Worm (Caenorhabditis elegans) whole organism, L4 larva: Measurements from ENCODE around the gene T25C12.3.
A peak's percentile ranks its signal among the peaks of the same experiment; 100 is the strongest.

Experiments
- F26F4.8 ChIP-seq: fragments of 200-800 bp; sonication (Bioruptor generic); conservative IDR thresholded peaks from 2 replicates; pipeline ENCODE4 v1.3.6; 2022; ENCODE audit warnings: missing genetic modification characterization, missing compliant biosample characterization
- T20F7.1 ChIP-seq: fragments of 200-800 bp; sonication (Bioruptor generic); optimal IDR thresholded peaks from 2 replicates; lab custom pipeline; 2018; ENCODE audit warnings: mild to moderate bottlenecking, missing genetic modification characterization, missing compliant biosample characterization
- Y105C5A.15 ChIP-seq: fragments of 200-800 bp; sonication (Bioruptor generic); IDR thresholded peaks from 2 replicates; pipeline ENCODE4 v1.3.6; 2022; ENCODE audit warnings: missing genetic modification characterization, missing compliant biosample characterization
- ZK337.2 ChIP-seq: fragments of 200-800 bp; sonication (Bioruptor generic); IDR thresholded peaks from 2 replicates; pipeline ENCODE4 v1.3.6; 2022; ENCODE audit warnings: missing genetic modification reagents, missing genetic modification characterization, missing compliant biosample characterization
- ZK546.5 ChIP-seq, 2 experiments: sonication (generic microtip); optimal IDR thresholded peaks; 2 replicates each; lab custom pipeline; 2017; ENCODE audit warnings: missing biosample characterization in 2 of 2, missing genetic modification characterization in 2 of 2
- aha-1 ChIP-seq: fragments of 150-350 bp; peaks from one replicate; lab custom pipeline; 2014; ENCODE audit warnings: missing biosample characterization, missing genetic modification characterization
- ama-1 ChIP-seq: fragments of 150-350 bp; optimal IDR thresholded peaks from 2 replicates; lab custom pipeline; 2014; ENCODE audit warnings: inconsistent platforms, mixed read lengths
- arid-1 ChIP-seq: fragments of 200-800 bp; sonication (Bioruptor generic); conservative IDR thresholded peaks from 2 replicates; pipeline ENCODE4 v1.3.6; 2022; ENCODE audit warnings: missing genetic modification reagents, missing genetic modification characterization, missing compliant biosample characterization
- ceh-32 ChIP-seq: sonication (generic microtip); optimal IDR thresholded peaks from 2 replicates; lab custom pipeline; 2016; ENCODE audit warnings: mild to moderate bottlenecking, missing genetic modification characterization, missing compliant biosample characterization; ENCODE audit not compliant: poor library complexity
- ceh-62 ChIP-seq: sonication (generic microtip); optimal IDR thresholded peaks from 2 replicates; lab custom pipeline; 2017; ENCODE audit warnings: missing biosample characterization, missing genetic modification characterization
- ces-1 ChIP-seq: fragments of 150-350 bp; sonication (generic microtip); optimal IDR thresholded peaks from 4 replicates; lab custom pipeline; 2014; ENCODE audit warnings: missing biosample characterization, missing genetic modification reagents, missing genetic modification characterization
- ctbp-1 ChIP-seq: fragments of 200-800 bp; sonication (Bioruptor generic); IDR thresholded peaks from 2 replicates; pipeline ENCODE4 v1.3.6; 2022; ENCODE audit warnings: missing genetic modification reagents, missing genetic modification characterization, missing compliant biosample characterization
- daf-16 ChIP-seq, 3 experiments: sonication (generic microtip); optimal IDR thresholded peaks; 2 replicates each; lab custom pipeline; 2016 to 2017; ENCODE audit warnings: missing genetic modification characterization in 3 of 3, missing genetic modification reagents in 3 of 3, mild to moderate bottlenecking in 2 of 3, missing compliant biosample characterization in 2 of 3, missing biosample characterization in 1 of 3, moderate library complexity in 1 of 3
- daf-19 ChIP-seq: fragments of 200-800 bp; sonication (Bioruptor generic); conservative IDR thresholded peaks from 2 replicates; pipeline ENCODE4 v1.3.6; 2022; ENCODE audit warnings: missing genetic modification characterization, missing compliant biosample characterization
- daf-8 ChIP-seq: fragments of 200-800 bp; sonication (Bioruptor generic); IDR thresholded peaks from 2 replicates; pipeline ENCODE4 v1.3.6; 2022; ENCODE audit warnings: missing genetic modification characterization, missing compliant biosample characterization
- dmd-8 ChIP-seq: fragments of 200-800 bp; sonication (Bioruptor generic); IDR thresholded peaks from 2 replicates; pipeline ENCODE4 v1.3.6; 2022; ENCODE audit warnings: missing genetic modification characterization, missing compliant biosample characterization
- dve-1 ChIP-seq: sonication (generic microtip); optimal IDR thresholded peaks from 2 replicates; lab custom pipeline; 2017; ENCODE audit warnings: antibody characterized with exemption, mild to moderate bottlenecking, missing genetic modification characterization, missing compliant biosample characterization; ENCODE audit not compliant: insufficient read depth
- fkh-10 ChIP-seq: fragments of 150-350 bp; optimal IDR thresholded peaks from 2 replicates; lab custom pipeline; 2014; ENCODE audit warnings: missing biosample characterization, missing genetic modification reagents, missing genetic modification characterization
- fos-1 ChIP-seq: fragments of 150-350 bp; optimal IDR thresholded peaks from 2 replicates; lab custom pipeline; 2014; ENCODE audit warnings: missing biosample characterization, missing genetic modification characterization
- gei-8 ChIP-seq: fragments of 200-800 bp; sonication (Bioruptor generic); optimal IDR thresholded peaks from 2 replicates; lab custom pipeline; 2018; ENCODE audit warnings: mild to moderate bottlenecking, missing genetic modification characterization, missing compliant biosample characterization
- hlh-11 ChIP-seq: fragments of 200-800 bp; sonication (Bioruptor generic); optimal IDR thresholded peaks from 2 replicates; lab custom pipeline; 2018; ENCODE audit warnings: mild to moderate bottlenecking, missing genetic modification characterization, missing compliant biosample characterization
- hlh-30 ChIP-seq: sonication (generic microtip); optimal IDR thresholded peaks from 2 replicates; lab custom pipeline; 2017; ENCODE audit warnings: antibody characterized with exemption, mild to moderate bottlenecking, missing genetic modification characterization, missing compliant biosample characterization; ENCODE audit not compliant: insufficient read depth
- hmg-1.1 ChIP-seq: fragments of 200-800 bp; sonication (Bioruptor generic); IDR thresholded peaks from 2 replicates; pipeline ENCODE4 v1.3.6; 2022; ENCODE audit warnings: missing genetic modification reagents, missing genetic modification characterization, missing compliant biosample characterization
- jun-1 ChIP-seq: fragments of 150-350 bp; optimal IDR thresholded peaks from 2 replicates; lab custom pipeline; 2014; ENCODE audit warnings: missing biosample characterization, missing genetic modification reagents, missing genetic modification characterization
- lsy-2 ChIP-seq, 2 experiments: fragments of 150-350 bp in 1 of 2; sonication (generic microtip) in 1 of 2; optimal IDR thresholded peaks; 2 replicates each; lab custom pipeline; 2014 to 2017; ENCODE audit warnings: missing biosample characterization in 2 of 2, missing genetic modification characterization in 2 of 2
- madf-9 ChIP-seq: fragments of 200-800 bp; sonication (Bioruptor generic); conservative IDR thresholded peaks from 2 replicates; pipeline ENCODE4 v1.3.6; 2022; ENCODE audit warnings: missing genetic modification reagents, missing genetic modification characterization, missing compliant biosample characterization
- mdl-1 ChIP-seq, 2 experiments: fragments of 150-350 bp in 1 of 2; sonication (generic microtip) in 1 of 2; optimal IDR thresholded peaks; 2 replicates each; lab custom pipeline; 2014 to 2017; ENCODE audit warnings: missing biosample characterization in 2 of 2, missing genetic modification characterization in 2 of 2
- mep-1 ChIP-seq: fragments of 150-350 bp; sonication (generic microtip); optimal IDR thresholded peaks from 3 replicates; lab custom pipeline; 2014; ENCODE audit warnings: missing biosample characterization, missing genetic modification characterization
- mes-2 ChIP-seq: sonication (generic microtip); optimal IDR thresholded peaks from 2 replicates; lab custom pipeline; 2016; ENCODE audit warnings: missing genotype, mild to moderate bottlenecking, missing genetic modification characterization, missing compliant biosample characterization; ENCODE audit not compliant: poor library complexity, severe bottlenecking
- nhr-11 ChIP-seq: fragments of 150-350 bp; optimal IDR thresholded peaks from 2 replicates; lab custom pipeline; 2014; ENCODE audit warnings: missing biosample characterization, missing genetic modification characterization
- nhr-111 ChIP-seq: fragments of 200-800 bp; sonication (Bioruptor generic); optimal IDR thresholded peaks from 2 replicates; lab custom pipeline; 2018; ENCODE audit warnings: mild to moderate bottlenecking, missing genetic modification characterization, missing compliant biosample characterization
- nhr-28 ChIP-seq: fragments of 150-350 bp; optimal IDR thresholded peaks from 2 replicates; lab custom pipeline; 2014; ENCODE audit warnings: missing biosample characterization, missing genetic modification characterization
- nhr-6 ChIP-seq: fragments of 150-350 bp; optimal IDR thresholded peaks from 2 replicates; lab custom pipeline; 2014; ENCODE audit warnings: missing biosample characterization, missing genetic modification characterization
- pha-4 ChIP-seq, 2 experiments: fragments of 150-350 bp in 1 of 2; fragments of 200-800 bp in 1 of 2; sonication (Bioruptor generic) in 1 of 2; IDR thresholded peaks in 1 of 2; optimal IDR thresholded peaks in 1 of 2; 2 replicates each; pipeline versions ENCODE4 v1.3.6 to Lab custom; 2014 to 2022; ENCODE audit warnings: missing genetic modification characterization in 2 of 2, missing genetic modification reagents in 2 of 2, missing biosample characterization in 1 of 2, missing compliant biosample characterization in 1 of 2
- php-3 ChIP-seq: fragments of 200-800 bp; sonication (Bioruptor generic); IDR thresholded peaks from 2 replicates; pipeline ENCODE4 v1.3.6; 2022; ENCODE audit warnings: missing genetic modification reagents, missing genetic modification characterization, missing compliant biosample characterization
- rbr-2 ChIP-seq: sonication (generic microtip); optimal IDR thresholded peaks from 2 replicates; lab custom pipeline; 2016; ENCODE audit warnings: missing genotype, missing genetic modification characterization, missing compliant biosample characterization
- set-16 ChIP-seq: fragments of 200-800 bp; sonication (Bioruptor generic); IDR thresholded peaks from 2 replicates; pipeline ENCODE4 v1.3.6; 2022; ENCODE audit warnings: missing genetic modification reagents, missing genetic modification characterization, missing compliant biosample characterization
- snpc-1.2 ChIP-seq: fragments of 200-800 bp; sonication (Bioruptor generic); IDR thresholded peaks from 2 replicates; pipeline ENCODE4 v1.3.6; 2022; ENCODE audit warnings: missing genetic modification reagents, missing genetic modification characterization, missing compliant biosample characterization
- spr-1 ChIP-seq: sonication (generic microtip); optimal IDR thresholded peaks from 2 replicates; lab custom pipeline; 2016; ENCODE audit warnings: mild to moderate bottlenecking, missing genetic modification characterization, missing compliant biosample characterization
- unc-62 ChIP-seq, 3 experiments: fragments of 150-350 bp in 1 of 3; sonication (generic microtip); optimal IDR thresholded peaks in 2 of 3; peaks in 1 of 3; 1 replicate in 1 of 3; 2 replicates in 2 of 3; lab custom pipeline; 2014 to 2017; ENCODE audit warnings: missing biosample characterization in 3 of 3, missing genetic modification characterization in 3 of 3, missing genetic modification reagents in 3 of 3, missing genotype in 1 of 3
- zip-11 ChIP-seq: fragments of 200-800 bp; sonication (Bioruptor generic); IDR thresholded peaks from 2 replicates; pipeline ENCODE4 v1.3.6; 2022; ENCODE audit warnings: missing genetic modification characterization, missing compliant biosample characterization
- ztf-11 ChIP-seq: fragments of 150-350 bp; optimal IDR thresholded peaks from 2 replicates; lab custom pipeline; 2014; ENCODE audit warnings: missing biosample characterization, missing genetic modification characterization
- ztf-7 ChIP-seq: fragments of 150-350 bp; optimal IDR thresholded peaks from 2 replicates; lab custom pipeline; 2014; ENCODE audit warnings: missing biosample characterization, missing genetic modification characterization

T25C12.3 gene

ce11 chrX:11469600-11469999 is 30.2 kb downstream of the T25C12.3 start (continued):
- TF ChIP-seq daf-16 (GFP tag; optimal IDR thresholded peaks at IDR 0.05; lab: Kevin White, UChicago) (peak in 1 of 2 experiments; percentile 33), daf-16 (tag; optimal IDR thresholded peaks at IDR 0.05; lab: Kevin White, UChicago) (peak; percentile 80), ztf-7 (tag; lab: Kevin White, UChicago) (no peak), ctbp-1 (GFP tag; lab: Robert Waterston, UW) (0 out of 2 replicates have a peak, but pooled peaks have one; percentile 16), fkh-10 (GFP tag; lab: Kevin White, UChicago) (no peak), zip-11 (GFP tag; lab: Robert Waterston, UW) (no peak), php-3 (GFP tag; lab: Robert Waterston, UW) (0 out of 2 replicates have a peak, but pooled peaks have one; percentile 23), pha-4 (GFP tag; IDR thresholded peaks at IDR 0.05; lab: Robert Waterston, UW) (no peak), pha-4 (tag; optimal IDR thresholded peaks at IDR 0.05; lab: Kevin White, UChicago) (peak; percentile 66), nhr-28 (tag; lab: Kevin White, UChicago) (peak; percentile 67), jun-1 (tag; lab: Kevin White, UChicago) (no peak), T20F7.1 (GFP tag; lab: Kevin White, UChicago) (no peak), ama-1 (peak; percentile 21), arid-1 (GFP tag; lab: Robert Waterston, UW) (no peak), hlh-11 (tag; lab: Kevin White, UChicago) (peak; percentile 77), mes-2 (tag; lab: Kevin White, UChicago) (peak; percentile 16), unc-62 (GFP tag; optimal IDR thresholded peaks at IDR 0.05 in 1 of 2; lab: Kevin White, UChicago) (peak in 1 of 2 experiments; percentile 84), unc-62 (tag; optimal IDR thresholded peaks at IDR 0.05; lab: Kevin White, UChicago) (no peak), ceh-32 (no peak), rbr-2 (peak; percentile 32), nhr-111 (GFP tag; lab: Kevin White, UChicago) (no peak), mdl-1 (tag; optimal IDR thresholded peaks at IDR 0.05; lab: Kevin White, UChicago) (peak in 1 of 2 experiments; percentile 80), dmd-8 (GFP tag; lab: Robert Waterston, UW) (no peak)

- TF ChIP-seq hmg-1.1 (GFP tag; lab: Robert Waterston, UW), result 0 out of 2 replicates have a peak, but pooled peaks have one; percentile 28
- TF ChIP-seq gei-8 (GFP tag; lab: Kevin White, UChicago), result no peak
- TF ChIP-seq aha-1 (tag; lab: Kevin White, UChicago), result peak; percentile 93
- no peak for TF ChIP-seq Y105C5A.15 (GFP tag; lab: Robert Waterston, UW)
- TF ChIP-seq F26F4.8, result no peak
- peak; percentile 53 for TF ChIP-seq mep-1 (tag; lab: Kevin White, UChicago)
- peak in 1 of 2 experiments; percentile 1 for TF ChIP-seq lsy-2 (tag; optimal IDR thresholded peaks at IDR 0.05; lab: Kevin White, UChicago)
- peak; percentile 62 for TF ChIP-seq hlh-30
- no peak for TF ChIP-seq ZK546.5 (tag; optimal IDR thresholded peaks at IDR 0.05; lab: Kevin White, UChicago)
- 0 out of 2 replicates have a peak, but pooled peaks have one; percentile 28 for TF ChIP-seq madf-9
- TF ChIP-seq daf-8 (GFP tag; lab: Robert Waterston, UW), result no peak
- no peak for TF ChIP-seq ceh-32
- peak in 1 of 2 experiments; percentile 2 for TF ChIP-seq mdl-1 (tag; optimal IDR thresholded peaks at IDR 0.05; lab: Kevin White, UChicago)
- TF ChIP-seq ctbp-1 (GFP tag; lab: Robert Waterston, UW), result peak; percentile 40; the same call in 1 of the 2 replicates
Measured at ce11 chrX:11468814-11469213, 31.0 kb downstream of the T25C12.3 start.

ce11 chrX:11467320-11467732 is 32.5 kb downstream of the T25C12.3 start:
- TF ChIP-seq nhr-6 (tag; lab: Kevin White, UChicago), result peak; percentile 9
- peak; percentile 80 for TF ChIP-seq ctbp-1 (GFP tag; lab: Robert Waterston, UW)
- TF ChIP-seq hmg-1.1 (GFP tag; lab: Robert Waterston, UW), result peak; percentile 82
- no peak for TF ChIP-seq snpc-1.2
- peak in 1 of 2 experiments; percentile 97 for TF ChIP-seq unc-62 (GFP tag; optimal IDR thresholded peaks at IDR 0.05 in 1 of 2; lab: Kevin White, UChicago)
- TF ChIP-seq unc-62 (tag; optimal IDR thresholded peaks at IDR 0.05; lab: Kevin White, UChicago), result no peak
- TF ChIP-seq ztf-11, result no peak
- peak; percentile 7 for TF ChIP-seq dve-1 (tag; lab: Kevin White, UChicago)
- peak; percentile 59 for TF ChIP-seq nhr-11 (tag; lab: Kevin White, UChicago)
- peak; percentile 67 for TF ChIP-seq set-16 (GFP tag; lab: Robert Waterston, UW)
- TF ChIP-seq ZK337.2 (GFP tag; lab: Robert Waterston, UW), result 0 out of 2 replicates have a peak, but pooled peaks have one; percentile 5
- TF ChIP-seq daf-16 (GFP tag; optimal IDR thresholded peaks at IDR 0.05; lab: Kevin White, UChicago), result peak in 1 of 2 experiments; percentile 15
- no peak for TF ChIP-seq daf-16 (tag; optimal IDR thresholded peaks at IDR 0.05; lab: Kevin White, UChicago)
- TF ChIP-seq ceh-62 (tag; lab: Kevin White, UChicago), result no peak
- no peak for TF ChIP-seq ces-1 (GFP tag; lab: Kevin White, UChicago)
- peak; percentile 73 for TF ChIP-seq hlh-11 (tag; lab: Kevin White, UChicago)
- TF ChIP-seq daf-19 (GFP tag; lab: Robert Waterston, UW), result 0 out of 2 replicates have a peak, but pooled peaks have one; percentile 57
- TF ChIP-seq fos-1, result no peak
- TF ChIP-seq fkh-10 (GFP tag; lab: Kevin White, UChicago), result peak; percentile 90
- TF ChIP-seq pha-4 (GFP tag; IDR thresholded peaks at IDR 0.05; lab: Robert Waterston, UW), result peak; percentile 44; the same call in 1 of the 2 replicates
- no peak for TF ChIP-seq pha-4 (tag; optimal IDR thresholded peaks at IDR 0.05; lab: Kevin White, UChicago)
- TF ChIP-seq spr-1, result peak; percentile 21
- peak; percentile 95 for TF ChIP-seq aha-1 (tag; lab: Kevin White, UChicago)
- peak; percentile 80 for TF ChIP-seq rbr-2
- no peak for TF ChIP-seq daf-8 (GFP tag; lab: Robert Waterston, UW)
